Worm (Caenorhabditis elegans): Measurements from ENCODE around the gene npr-38.

npr-38 gene

DNA sequence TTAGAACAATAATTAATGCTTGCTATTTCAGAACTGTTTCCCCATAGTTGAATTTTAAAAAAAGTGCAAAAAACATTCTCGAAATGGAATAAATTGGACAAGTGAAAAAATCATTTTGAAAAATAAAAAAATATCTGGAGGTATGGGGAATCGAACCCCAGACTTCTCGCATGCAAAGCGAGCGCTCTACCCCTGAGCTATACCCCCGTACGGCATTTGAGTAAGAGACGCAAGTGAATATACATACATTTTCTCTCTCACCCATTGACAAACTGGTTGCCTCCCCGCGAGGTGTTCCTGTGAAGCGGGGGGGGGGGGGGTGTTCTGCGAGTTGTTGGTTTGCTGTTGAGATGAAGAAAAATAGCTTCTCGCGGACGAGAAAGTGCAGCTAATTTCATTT is 19.3 kb upstream of the npr-38 start (continued):
- TF ChIP-seq zfp-3 (GFP tag; conservative IDR thresholded peaks at IDR 0.05), result peak; percentile 61
- TF ChIP-seq nhr-11 (tag; optimal IDR thresholded peaks at IDR 0.05), result no peak

DNA sequence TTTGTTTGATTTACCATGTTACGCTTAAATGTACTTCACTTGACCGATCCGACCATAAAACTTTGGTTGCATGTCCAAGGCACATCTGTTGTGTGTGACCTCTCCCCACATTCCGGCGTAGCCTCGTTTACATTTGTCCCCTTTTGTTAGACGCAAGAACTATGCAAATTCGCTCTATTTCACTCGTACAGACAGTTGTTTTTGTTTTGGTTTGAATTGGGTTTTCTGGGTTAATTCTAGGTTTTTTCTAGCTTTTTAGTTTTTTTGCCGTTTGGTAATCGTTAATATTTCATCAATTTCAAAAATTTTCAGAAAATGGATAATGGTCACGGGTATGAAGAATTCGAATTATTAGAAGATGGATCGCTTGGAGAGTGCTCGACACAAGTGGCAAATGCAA is 18.7 kb upstream of the npr-38 start, which contains the start of gene mom-1:
mom-1 (plus strand) TSS at position 301 of the 400 bp plus-strand sequence.
- TF ChIP-seq F26F4.8 (GFP tag; conservative IDR thresholded peaks at IDR 0.05) (no peak), arid-1 (GFP tag; conservative IDR thresholded peaks at IDR 0.05) (no peak), lin-39 (tag; optimal IDR thresholded peaks at IDR 0.05) (no peak), tag-97 (GFP tag; IDR thresholded peaks at IDR 0.05) (no peak), daf-8 (GFP tag; IDR thresholded peaks at IDR 0.05) (no peak), madf-9 (GFP tag; conservative IDR thresholded peaks at IDR 0.05) (no peak)

ce11 chrX:6296402-6296844 is 15.1 kb upstream of the npr-38 start:
- TF ChIP-seq lin-38 (GFP tag; IDR thresholded peaks at IDR 0.05) (peak; percentile 89), ztf-7 (tag; optimal IDR thresholded peaks at IDR 0.05) (peak; percentile 94), ceh-62 (tag; optimal IDR thresholded peaks at IDR 0.05) (no peak), vab-7 (GFP tag; IDR thresholded peaks at IDR 0.05) (peak; percentile 98), mdl-1 (tag; optimal IDR thresholded peaks at IDR 0.05) (peak; percentile 95), hlh-11 (tag; optimal IDR thresholded peaks at IDR 0.05) (peak; percentile 98), madf-5 (GFP tag; IDR thresholded peaks at IDR 0.05) (peak; percentile 65 to 98; a peak in 3 of 4 replicates), nhr-28 (tag; optimal IDR thresholded peaks at IDR 0.05) (peak; percentile 89), unc-39 (tag; optimal IDR thresholded peaks at IDR 0.05) (no peak), dve-1 (tag; optimal IDR thresholded peaks at IDR 0.05; ENCODE audit: insufficient read depth) (peak; percentile 100), lim-7 (GFP tag; IDR thresholded peaks at IDR 0.05) (peak; percentile 53; the same call in 1 of the 2 replicates), php-3 (GFP tag; IDR thresholded peaks at IDR 0.05) (peak; percentile 98), nhr-111 (GFP tag; optimal IDR thresholded peaks at IDR 0.05) (peak; percentile 44), F26F4.8 (GFP tag; conservative IDR thresholded peaks at IDR 0.05) (no peak), daf-19 (GFP tag; conservative IDR thresholded peaks at IDR 0.05) (peak; percentile 97), egl-27 (tag; optimal IDR thresholded peaks at IDR 0.05) (peak; percentile 95), rbr-2 (tag; optimal IDR thresholded peaks at IDR 0.05) (peak; percentile 99), daf-12 (tag; optimal IDR thresholded peaks at IDR 0.05) (peak; percentile 28), aha-1 (tag) (peak; percentile 100), mes-2 (tag; optimal IDR thresholded peaks at IDR 0.05; ENCODE audit: poor library complexity, severe bottlenecking) (peak; percentile 98), ZK546.5 (tag; optimal IDR thresholded peaks at IDR 0.05) (peak; percentile 53 to 80), pha-4 (GFP tag; IDR thresholded peaks at IDR 0.05) (peak; percentile 97), pha-4 (tag; optimal IDR thresholded peaks at IDR 0.05) (peak; percentile 88), unc-130 (GFP tag; optimal IDR thresholded peaks at IDR 0.05) (peak; percentile 40), Y105C5A.15 (GFP tag; IDR thresholded peaks at IDR 0.05) (peak; percentile 92), hlh-30 (tag; optimal IDR thresholded peaks at IDR 0.05; ENCODE audit: insufficient read depth) (peak; percentile 95), snpc-4 (tag; optimal IDR thresholded peaks at IDR 0.05) (peak; percentile 62), nhr-42 (GFP tag; IDR thresholded peaks at IDR 0.05) (peak; percentile 99), set-16 (GFP tag; IDR thresholded peaks at IDR 0.05) (no peak), Y5F2A.4 (GFP tag; optimal IDR thresholded peaks at IDR 0.05) (peak; percentile 96), ztf-11 (tag; optimal IDR thresholded peaks at IDR 0.05) (peak; percentile 96), nhr-41 (GFP tag; IDR thresholded peaks at IDR 0.05) (peak; percentile 91), nhr-76 (tag; optimal IDR thresholded peaks at IDR 0.05) (peak; percentile 84), mep-1 (tag; optimal IDR thresholded peaks at IDR 0.05) (peak; percentile 100), nhr-77 (tag; optimal IDR thresholded peaks at IDR 0.05) (peak; percentile 100), hif-1 (tag; optimal IDR thresholded peaks at IDR 0.05) (peak; percentile 85 to 92), ceh-28 (tag; optimal IDR thresholded peaks at IDR 0.05) (peak; percentile 96), daf-16 (GFP tag; optimal IDR thresholded peaks at IDR 0.05) (peak; percentile 97 to 98), daf-16 (tag; optimal IDR thresholded peaks at IDR 0.05) (peak; percentile 96), mdt-29 (GFP tag; IDR thresholded peaks at IDR 0.05) (peak; percentile 96), mxl-3 (GFP tag; optimal IDR thresholded peaks at IDR 0.05) (peak; percentile 97)

Measured in whole organism, L4 larva.